Worm (Caenorhabditis elegans): ENCODE results near the gene B0244.16.

B0244.16 gene

DNA sequence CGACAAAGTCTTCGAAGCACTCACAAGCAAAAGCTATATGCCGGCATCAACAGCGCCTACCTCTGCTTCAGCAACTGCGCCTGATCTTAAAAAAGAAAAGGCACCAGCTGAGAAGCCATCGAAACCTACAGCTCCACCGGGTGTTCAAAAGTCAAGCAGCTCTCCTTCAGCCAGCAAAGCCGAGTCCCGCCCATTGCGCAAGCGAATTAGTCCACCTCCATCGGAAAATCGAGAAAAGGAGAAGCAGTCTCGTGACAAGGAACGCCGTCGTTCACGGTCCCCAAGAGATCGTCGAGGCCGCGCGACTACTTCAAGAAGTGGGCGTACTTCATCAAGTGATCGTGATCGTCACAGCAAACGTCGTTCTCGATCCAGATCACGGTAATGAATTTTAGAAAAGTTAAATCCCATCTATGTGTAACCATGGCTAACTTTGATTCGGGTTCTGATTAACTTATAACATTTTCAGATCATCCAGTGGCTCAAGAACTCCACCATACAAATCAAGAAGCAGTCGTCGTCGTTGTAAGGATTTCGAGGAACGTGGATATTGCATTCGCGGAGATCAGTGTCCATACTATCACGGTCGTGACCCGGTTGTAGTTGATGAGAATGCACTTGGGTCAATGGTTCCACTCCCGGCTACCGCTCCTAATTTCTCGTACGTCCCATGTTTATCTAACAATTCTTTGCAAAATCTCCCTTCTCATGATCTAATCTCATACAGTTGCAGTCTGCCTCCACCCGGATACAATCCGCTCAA lies 28.7 kb upstream of the B0244.16 start:
- TF ChIP-seq unc-62 (GFP tag; optimal IDR thresholded peaks at IDR 0.05), result no peak

DNA sequence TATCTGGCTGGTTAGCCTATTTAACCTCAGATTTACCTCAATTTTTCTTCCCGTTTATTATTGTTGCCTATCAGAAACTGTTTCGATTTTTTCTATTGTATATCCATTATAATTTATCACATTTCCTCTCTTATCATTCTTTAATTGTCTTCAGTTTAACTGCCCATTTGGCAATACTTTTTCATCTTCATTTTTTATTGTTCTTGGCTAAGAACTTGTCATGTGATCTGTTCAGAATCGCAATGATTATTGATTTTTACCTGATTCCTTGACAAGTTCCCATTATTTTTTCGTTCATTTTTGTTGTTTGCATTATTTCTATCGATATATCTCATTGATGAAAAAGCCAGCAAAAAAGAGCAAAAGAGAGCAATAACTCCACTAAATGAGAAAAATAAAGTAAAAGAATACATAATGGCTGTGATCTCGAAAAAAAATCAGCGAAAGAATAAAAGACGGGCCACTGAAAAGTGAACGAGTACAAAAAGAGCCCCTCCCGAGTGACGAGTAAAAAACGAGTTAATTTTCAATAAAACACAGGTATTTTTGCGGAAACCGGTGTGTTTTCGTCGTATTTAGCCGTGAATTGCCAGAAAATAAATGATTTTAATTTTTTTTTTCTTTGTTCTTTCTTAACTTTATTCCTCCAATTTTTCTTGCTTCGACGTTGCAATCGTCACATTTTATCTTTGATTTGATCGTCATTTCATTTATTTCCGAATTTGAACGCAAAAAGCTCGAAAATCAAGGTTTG lies 26.4 kb upstream of the B0244.16 start, which contains the start of gene arf-1:
Gene arf-1, plus strand, starts transcription at position 657 of the 754 bp plus-strand sequence.
- TF ChIP-seq unc-62 (GFP tag; optimal IDR thresholded peaks at IDR 0.05), result no peak

DNA sequence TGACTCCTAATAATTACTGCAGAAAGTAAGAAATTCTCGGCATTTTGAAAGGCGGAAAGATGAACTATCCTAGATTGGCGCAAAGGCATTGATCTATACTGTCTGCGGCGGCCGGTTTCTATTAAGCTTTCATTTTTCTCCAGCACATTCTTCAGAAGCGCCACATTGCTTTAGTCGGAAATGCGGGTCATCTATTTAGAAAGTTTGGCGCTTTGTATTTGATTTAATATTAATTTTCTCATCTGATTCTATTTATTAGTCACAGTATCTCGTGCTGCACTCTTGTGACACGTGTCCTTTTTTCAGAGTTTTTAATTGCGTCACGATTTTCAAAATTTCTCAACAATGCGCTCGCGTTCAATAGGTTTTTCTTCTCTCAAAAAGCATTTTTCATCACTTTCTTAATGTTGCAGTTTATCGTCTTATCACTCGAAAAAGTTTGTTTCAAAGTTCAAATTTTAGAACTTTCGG lies 25.7 kb upstream of the B0244.16 start:
- TF ChIP-seq unc-62 (GFP tag; optimal IDR thresholded peaks at IDR 0.05), result no peak

DNA sequence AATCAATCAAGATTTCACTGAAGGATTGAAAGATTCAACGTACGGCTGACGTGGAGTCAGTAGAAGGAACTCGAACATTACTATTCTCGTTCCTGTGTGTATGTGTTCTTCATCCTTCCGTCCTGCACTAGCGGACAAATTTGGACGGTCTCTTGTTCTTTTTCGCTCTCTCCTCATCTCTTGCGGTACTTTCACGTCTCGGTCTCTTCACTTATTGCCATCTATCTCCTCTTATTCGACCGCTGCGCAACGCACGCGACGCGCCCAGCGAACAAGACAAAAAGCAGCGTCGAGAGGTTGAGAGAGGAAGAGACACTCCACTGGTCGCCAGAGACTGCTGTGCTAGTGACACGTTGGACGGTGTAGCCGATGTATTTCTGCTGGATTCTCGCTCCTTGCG lies 25.3 kb upstream of the B0244.16 start:
- no peak for TF ChIP-seq unc-62 (GFP tag; optimal IDR thresholded peaks at IDR 0.05)

DNA sequence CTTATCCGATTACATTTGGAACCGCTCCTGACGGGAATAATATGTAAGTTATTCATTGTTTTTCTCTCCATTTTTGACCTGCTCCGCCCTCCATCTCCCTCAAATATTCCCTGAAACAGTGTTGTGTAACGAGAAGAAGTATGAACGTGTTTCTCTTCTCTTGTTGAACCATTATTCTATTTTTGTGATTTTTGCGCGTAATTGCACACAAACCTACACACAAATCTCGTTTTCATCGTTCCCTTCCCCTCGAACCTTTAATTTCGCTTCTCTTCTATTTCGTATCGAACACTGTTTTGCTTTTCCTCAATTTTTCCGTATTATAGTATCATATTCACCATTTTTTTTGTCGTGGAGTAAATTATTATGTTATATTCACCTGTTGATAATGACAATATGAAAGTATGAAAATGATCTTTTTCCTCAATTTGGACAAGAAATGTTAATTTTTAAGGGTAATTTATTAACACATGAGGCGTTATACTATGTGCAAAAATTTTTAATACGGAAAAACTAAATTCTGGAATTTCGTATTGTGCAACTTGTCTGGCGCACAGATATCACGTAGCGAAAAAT lies 23.5 kb upstream of the B0244.16 start:
- no peak for TF ChIP-seq unc-62 (GFP tag; optimal IDR thresholded peaks at IDR 0.05)

DNA sequence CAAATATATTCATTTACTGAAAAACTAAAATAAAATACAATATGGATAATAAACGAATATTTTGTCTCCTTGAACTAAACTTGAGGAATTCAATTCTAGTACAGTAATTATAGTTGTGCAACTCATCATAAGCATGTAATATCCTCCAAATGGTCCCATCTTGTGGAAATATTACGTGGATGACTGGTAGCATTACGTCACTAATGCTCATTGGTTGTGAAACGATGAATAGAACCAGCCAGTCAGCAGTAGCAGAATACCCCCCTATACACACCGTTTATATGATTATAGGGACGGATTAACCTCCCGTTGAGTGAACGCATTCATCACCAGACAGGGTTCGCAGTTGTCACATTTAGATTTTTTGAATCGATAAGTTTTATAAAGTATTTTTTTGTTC lies 22.4 kb upstream of the B0244.16 start:
- no peak for TF ChIP-seq unc-62 (GFP tag; optimal IDR thresholded peaks at IDR 0.05)

DNA sequence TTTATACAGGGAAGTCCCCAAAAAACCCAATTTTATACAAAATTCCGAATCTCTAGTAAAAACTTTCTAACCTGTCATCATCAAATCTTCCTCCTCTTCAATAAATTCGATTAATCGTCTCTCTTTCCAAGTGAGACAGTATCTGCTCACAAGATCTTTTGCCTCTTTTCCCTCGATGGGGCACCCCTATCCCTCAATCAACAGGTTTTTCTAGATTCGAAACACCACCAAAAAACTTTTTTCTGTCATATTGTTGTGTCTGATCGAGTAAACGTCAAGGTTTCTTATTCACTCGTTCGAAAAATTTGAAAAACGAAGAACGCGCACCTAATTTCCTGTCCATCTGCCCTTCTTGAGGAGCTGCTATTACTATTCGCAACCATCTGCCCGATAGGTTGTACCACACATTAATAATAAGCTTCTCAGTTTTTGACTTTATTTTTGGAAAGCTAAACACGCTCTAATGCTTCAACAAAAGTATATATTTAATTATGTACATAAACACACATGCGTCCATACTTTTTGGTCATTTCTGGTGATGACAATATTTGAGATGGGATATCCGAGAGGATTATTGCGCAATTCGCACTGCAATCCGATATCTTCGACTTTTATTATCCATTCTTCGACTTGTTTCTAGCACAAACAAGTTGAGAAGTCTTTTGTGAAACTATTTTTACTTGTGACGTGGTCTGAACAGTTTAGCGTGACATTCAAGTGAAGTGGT lies 21.5 kb upstream of the B0244.16 start:
- TF ChIP-seq unc-62 (GFP tag; optimal IDR thresholded peaks at IDR 0.05), result no peak

DNA sequence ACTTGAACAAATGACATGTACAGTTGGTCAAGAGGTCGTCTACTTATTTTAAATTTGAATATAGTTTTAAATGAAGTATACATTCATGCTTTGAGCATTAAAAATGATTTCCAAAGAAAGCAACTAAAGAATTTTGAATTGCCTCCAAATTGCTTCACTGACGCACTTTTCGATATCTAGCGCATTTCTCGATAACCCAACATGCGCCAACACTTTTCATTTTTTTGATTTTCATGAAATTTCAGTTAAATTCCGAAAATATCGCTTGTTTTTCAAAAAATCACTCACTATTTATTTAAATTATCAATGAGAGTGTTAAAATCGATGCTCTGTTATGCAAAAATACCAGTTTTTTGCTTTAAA lies 21.0 kb upstream of the B0244.16 start:
- TF ChIP-seq unc-62 (GFP tag; optimal IDR thresholded peaks at IDR 0.05), result no peak

DNA sequence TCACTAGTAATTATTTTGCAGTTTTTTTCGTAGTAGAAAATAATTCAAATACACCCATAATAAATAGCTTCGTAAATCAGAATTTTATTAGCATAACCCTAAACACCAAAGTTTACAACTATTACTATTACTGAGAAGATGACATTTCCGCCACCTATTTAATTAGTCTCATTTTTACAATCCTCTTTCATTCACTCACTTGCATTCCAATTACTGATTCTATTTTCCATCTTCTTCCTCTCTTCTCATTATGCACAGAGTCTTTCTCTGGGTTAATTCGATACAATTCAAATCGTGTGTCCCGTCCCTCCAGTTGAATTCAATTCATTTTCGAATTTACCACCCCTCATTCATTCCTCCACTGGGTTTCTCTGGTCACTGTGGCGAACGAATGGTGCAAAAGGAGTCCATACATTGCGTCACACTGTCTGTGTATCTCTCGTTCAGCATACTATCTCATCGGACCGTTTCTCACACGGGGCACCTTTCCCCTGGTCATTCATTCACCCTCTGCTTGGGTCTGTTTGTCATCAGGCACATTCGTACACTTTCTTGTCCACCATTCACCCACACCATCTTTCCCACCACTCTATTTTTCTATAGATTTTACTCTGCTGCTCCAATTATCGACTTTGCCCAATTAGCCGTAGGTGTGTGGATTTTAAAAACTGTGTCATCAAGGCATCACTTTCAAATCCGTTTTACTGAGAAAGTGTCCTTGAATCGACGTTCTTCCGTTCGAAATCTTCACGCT lies 20.3 kb upstream of the B0244.16 start:
- no peak for TF ChIP-seq unc-62 (GFP tag; optimal IDR thresholded peaks at IDR 0.05)

DNA sequence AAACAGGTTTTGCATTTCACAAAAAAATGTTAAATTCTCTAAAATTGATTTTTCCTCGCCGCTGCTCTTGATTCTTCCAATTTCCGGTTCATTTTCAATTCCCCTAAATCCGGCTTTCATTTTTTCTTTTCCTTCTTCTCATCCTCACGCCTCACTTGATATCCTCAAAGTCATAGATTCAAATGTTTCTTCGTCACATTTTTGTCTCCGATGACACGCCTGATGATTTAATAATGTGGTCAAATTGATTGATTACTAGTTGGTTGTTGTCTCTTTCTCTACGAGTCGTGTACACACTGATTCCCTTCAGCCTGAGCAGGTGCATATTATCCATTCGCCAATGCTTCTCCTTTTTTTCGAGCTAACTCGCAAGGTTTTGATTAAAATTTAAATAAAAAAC lies 19.3 kb upstream of the B0244.16 start:
- no peak for TF ChIP-seq unc-62 (GFP tag; optimal IDR thresholded peaks at IDR 0.05)

DNA sequence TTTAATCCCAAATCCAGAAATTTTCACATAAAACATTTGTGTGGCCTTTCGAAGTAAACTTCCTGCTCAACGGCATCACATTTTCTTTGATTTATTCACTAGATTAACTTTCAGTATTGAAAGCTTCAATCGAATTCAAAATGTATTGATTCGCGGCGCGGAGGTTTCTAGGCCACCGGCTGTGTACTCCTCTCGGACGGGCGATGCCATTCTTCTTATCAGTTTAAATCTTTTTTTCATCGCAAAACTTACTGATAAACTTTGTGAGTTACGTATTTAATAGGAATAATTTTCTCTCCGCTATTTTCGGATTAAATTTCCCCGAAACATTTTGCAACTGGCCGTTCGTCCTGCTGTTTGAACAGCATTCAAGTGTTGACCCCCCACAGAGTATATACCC lies 18.9 kb upstream of the B0244.16 start:
- TF ChIP-seq unc-62 (GFP tag; optimal IDR thresholded peaks at IDR 0.05), result no peak

DNA sequence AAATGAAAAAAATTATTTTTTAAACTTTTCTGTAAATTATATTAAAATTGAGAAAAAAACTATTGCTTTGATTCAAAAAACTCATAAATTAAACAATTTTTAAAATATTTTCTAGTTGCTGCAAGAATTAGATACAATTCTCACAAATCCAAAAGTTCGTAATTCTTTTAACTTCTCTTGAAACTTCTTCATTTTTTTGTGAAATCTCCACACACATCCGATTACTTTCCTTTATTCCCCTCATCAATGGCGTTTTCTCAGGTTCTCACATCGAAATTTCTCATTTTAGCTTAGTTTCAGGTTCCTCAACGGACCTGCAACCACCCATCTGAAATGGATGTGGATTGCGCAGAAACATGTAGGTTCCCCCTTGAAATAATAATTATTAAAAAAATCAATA lies 18.2 kb upstream of the B0244.16 start, which contains the start of gene wrm-1:
Gene wrm-1, plus strand, starts transcription at position 301 of the 400 bp plus-strand sequence.
- TF ChIP-seq unc-62 (GFP tag; optimal IDR thresholded peaks at IDR 0.05), result no peak

DNA sequence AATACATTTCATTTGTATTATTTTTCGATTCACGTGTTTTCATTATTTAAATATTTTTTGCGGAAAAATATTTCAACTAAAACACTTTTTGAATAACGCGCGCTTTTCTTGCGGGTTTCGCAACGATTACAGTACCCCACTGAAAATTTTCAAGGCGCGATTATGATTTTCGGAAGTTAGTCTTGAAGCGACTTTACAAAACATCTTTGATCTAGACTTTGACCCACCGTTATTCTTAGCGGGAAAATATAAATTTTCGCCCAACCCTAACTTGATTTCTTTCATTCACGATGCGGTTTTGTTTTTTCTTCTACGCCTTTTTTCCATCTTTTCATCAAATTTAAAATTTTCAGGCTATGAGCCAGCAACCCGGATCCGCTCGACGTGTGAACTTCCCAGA lies 12.9 kb upstream of the B0244.16 start, which contains the start of gene egg-1:
Gene egg-1, plus strand, starts transcription at position 354 of the 400 bp plus-strand sequence.
- no peak for TF ChIP-seq unc-62 (GFP tag; optimal IDR thresholded peaks at IDR 0.05)

DNA sequence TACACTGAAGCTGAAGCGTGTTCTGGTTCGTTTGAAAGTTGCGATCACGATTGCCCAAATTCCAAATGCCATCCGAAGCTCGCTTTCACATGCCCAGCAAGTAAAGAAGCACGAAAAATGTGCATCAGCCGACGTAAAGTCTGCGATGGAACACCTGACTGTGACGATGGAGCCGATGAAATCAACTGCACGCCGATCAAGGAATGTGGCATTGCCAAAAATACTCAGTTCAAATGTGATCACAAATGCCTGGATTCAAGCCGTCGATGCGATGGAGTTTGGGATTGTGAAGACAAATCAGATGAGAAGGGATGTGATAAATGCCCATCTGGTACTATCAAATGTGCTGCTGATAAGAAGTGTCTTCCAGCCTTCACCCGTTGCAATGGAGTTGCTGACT lies 11.4 kb upstream of the B0244.16 start:
- no peak for TF ChIP-seq unc-62 (GFP tag; optimal IDR thresholded peaks at IDR 0.05)

DNA sequence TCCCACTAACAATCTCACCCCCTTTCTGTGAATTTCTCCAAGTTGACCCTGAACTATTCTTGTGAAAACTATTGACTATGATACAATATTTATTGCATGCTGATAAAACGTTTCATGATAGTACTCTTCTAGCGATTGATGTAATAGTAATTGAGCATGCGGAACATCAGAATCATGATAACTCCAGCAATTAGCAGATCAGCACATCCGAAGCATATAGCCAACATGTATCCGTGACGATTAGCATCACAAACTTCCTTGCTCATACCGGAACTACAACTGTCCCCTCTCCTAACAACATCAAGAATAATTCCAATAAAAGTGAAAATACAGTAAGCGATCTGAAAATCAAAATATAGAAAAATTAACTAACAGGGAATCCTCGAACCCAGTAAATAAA lies 10.7 kb upstream of the B0244.16 start:
- TF ChIP-seq unc-62 (GFP tag; optimal IDR thresholded peaks at IDR 0.05), result no peak
